Worm (Caenorhabditis elegans): Measurements from ENCODE around the gene cpt-5.

- TF ChIP-seq ama-1 (optimal IDR thresholded peaks at IDR 0.05) (no peak), F13C5.2 (tag; optimal IDR thresholded peaks at IDR 0.05) (no peak), B0310.2 (tag; optimal IDR thresholded peaks at IDR 0.05) (no peak), tra-4 (tag; optimal IDR thresholded peaks at IDR 0.05) (no peak), pes-1 (GFP tag; IDR thresholded peaks at IDR 0.05) (no peak), ceh-13 (GFP tag; optimal IDR thresholded peaks at IDR 0.05) (no peak)
Measured at ce11 chrV:13908120-13908915, 35.3 kb downstream of the cpt-5 start.
